Fruit fly (Drosophila melanogaster) Kc167 (cell line): Measurements from ENCODE around the gene CG5245.

Experiments used
- Myc ChIP-seq: fragments of >200 bp; optimal IDR thresholded peaks from 2 replicates; lab custom pipeline; 2017; ENCODE audit warnings: missing external identifiers
- Sin3A ChIP-seq: fragments of >200 bp; optimal IDR thresholded peaks from 2 replicates; lab custom pipeline; 2018; ENCODE audit warnings: missing external identifiers
- h ChIP-seq: fragments of >200 bp; optimal IDR thresholded peaks from 3 replicates; lab custom pipeline; 2018; ENCODE audit warnings: missing external identifiers
- insv ChIP-seq: fragments of >200 bp; optimal IDR thresholded peaks from 3 replicates; lab custom pipeline; 2018; ENCODE audit warnings: missing external identifiers
- psq ChIP-seq: fragments of >200 bp; optimal IDR thresholded peaks from 2 replicates; lab custom pipeline; 2017; ENCODE audit warnings: missing external identifiers
- ttk ChIP-seq: sonication (Bioruptor generic); optimal IDR thresholded peaks from 2 replicates; lab custom pipeline; 2017; ENCODE audit warnings: missing external identifiers

dm6 chr3R:12442601-12443533, 13.5 kb downstream of the CG5245 start:
- TF ChIP-seq Myc (lab: Kevin White, UChicago) (no peak), h (lab: Kevin White, UChicago) (no peak), Sin3A (lab: Kevin White, UChicago) (no peak), insv (lab: Kevin White, UChicago) (no peak), psq (lab: Kevin White, UChicago) (no peak), ttk (lab: Kevin White, UChicago) (no peak)
